Fruit fly (Drosophila melanogaster) whole organism, pupa: ENCODE data around the gene CG13728.

Experiments
- CG12605 ChIP-seq: fragments of 200-800 bp; sonication (Bioruptor generic); IDR thresholded peaks from 2 replicates; pipeline ENCODE4 v1.3.6; 2022; ENCODE audit warnings: missing biosample characterization, missing genetic modification characterization
- CG34367 ChIP-seq: fragments of 200-800 bp; sonication (Bioruptor generic); optimal IDR thresholded peaks from 2 replicates; lab custom pipeline; 2018; ENCODE audit warnings: missing biosample characterization, mild to moderate bottlenecking, missing genetic modification characterization
- CG8301 ChIP-seq: fragments of 200-800 bp; sonication (Bioruptor generic); optimal IDR thresholded peaks from 2 replicates; lab custom pipeline; 2018; ENCODE audit warnings: missing biosample characterization, mild to moderate bottlenecking, missing genetic modification characterization
- Ets98B ChIP-seq: fragments of 200-800 bp; sonication (Bioruptor generic); IDR thresholded peaks from 2 replicates; pipeline ENCODE4 v1.3.6; 2022; ENCODE audit warnings: missing biosample characterization, missing genetic modification characterization

DNA sequence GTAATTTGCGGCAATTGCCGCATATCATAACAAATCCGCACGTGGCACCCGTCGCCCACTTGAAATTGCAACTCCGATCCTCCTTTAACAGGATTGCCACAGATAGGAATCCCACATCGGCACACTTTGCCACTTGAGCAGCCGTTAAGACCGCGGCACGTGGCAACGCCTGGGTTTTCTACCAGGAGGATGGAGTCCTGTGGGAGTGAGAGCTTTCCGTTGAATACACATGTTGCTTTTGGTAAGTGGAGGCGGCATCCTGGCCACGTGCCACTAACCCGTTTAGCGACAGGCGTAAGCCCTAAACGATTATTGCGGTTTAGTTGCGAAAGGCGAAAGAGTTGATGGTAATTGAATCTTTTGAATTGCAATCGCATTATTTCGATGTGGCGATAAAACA is 24.0 kb downstream of the CG13728 start:
- TF ChIP-seq CG8301 (tag; lab: Kevin White, UChicago) (no peak), CG34367 (tag; lab: Kevin White, UChicago) (no peak), Ets98B (no peak), CG12605 (GFP tag; lab: Robert Waterston, UW) (no peak)
